Worm (Caenorhabditis elegans): Measurements from ENCODE around the gene hog-1.
A peak's percentile ranks its signal among the peaks of the same experiment; 100 is the strongest.

The hog-1 gene

DNA sequence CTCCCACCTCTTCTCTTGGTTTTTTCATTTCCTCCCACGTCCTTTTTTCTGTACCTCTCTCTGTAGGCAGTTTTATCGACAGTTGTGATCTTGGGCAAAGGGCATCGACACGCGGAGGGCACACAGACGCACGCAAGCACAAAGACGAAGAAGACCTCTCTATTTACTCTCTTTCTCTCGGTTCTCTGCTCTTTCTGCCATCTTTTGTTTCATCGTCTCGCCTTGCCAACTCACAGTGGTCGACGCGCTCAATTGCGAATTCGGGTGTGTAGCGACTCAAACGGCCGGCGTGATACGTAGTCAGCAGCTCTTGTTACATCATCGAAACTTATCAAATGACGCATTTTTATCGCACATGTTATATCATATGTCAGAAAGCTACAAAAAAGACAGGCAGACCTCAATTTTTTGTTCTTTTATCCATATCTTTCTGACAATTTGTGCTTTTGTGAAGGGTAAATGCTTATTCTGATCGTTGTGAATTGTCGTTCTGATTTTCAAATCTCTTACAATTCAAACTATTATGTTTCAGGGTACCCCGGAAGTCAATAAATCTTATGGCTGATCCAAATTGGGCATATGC, 12.9 kb downstream of the hog-1 start, which contains the start of gene puf-9 (continued):
- TF ChIP-seq nhr-76 (tag; optimal IDR thresholded peaks at IDR 0.05) (peak; percentile 78), ceh-20 (GFP tag; IDR thresholded peaks at IDR 0.05) (peak; percentile 98), tag-97 (GFP tag; IDR thresholded peaks at IDR 0.05) (no peak), spr-3 (GFP tag; optimal IDR thresholded peaks at IDR 0.05) (peak; percentile 86), egl-27 (tag; optimal IDR thresholded peaks at IDR 0.05) (no peak), lin-13 (GFP tag; optimal IDR thresholded peaks at IDR 0.05) (peak; percentile 99), hmg-1.1 (GFP tag; IDR thresholded peaks at IDR 0.05) (peak; percentile 99), nhr-48 (tag; optimal IDR thresholded peaks at IDR 0.05) (peak; percentile 96), lir-3 (tag; optimal IDR thresholded peaks at IDR 0.05) (no peak), lim-7 (GFP tag; IDR thresholded peaks at IDR 0.05) (peak; percentile 53; the same call in 1 of the 2 replicates), ceh-44 (GFP tag; IDR thresholded peaks at IDR 0.05) (peak; percentile 46; the same call in 1 of the 2 replicates), Y5F2A.4 (GFP tag; optimal IDR thresholded peaks at IDR 0.05) (peak; percentile 32), mes-2 (tag; optimal IDR thresholded peaks at IDR 0.05; ENCODE audit: poor library complexity, severe bottlenecking) (peak; percentile 96), egl-43 (GFP tag; IDR thresholded peaks at IDR 0.05) (peak; percentile 89), aly-2 (tag; optimal IDR thresholded peaks at IDR 0.05) (no peak), F10B5.3 (tag; optimal IDR thresholded peaks at IDR 0.05) (peak; percentile 74), arid-1 (GFP tag; conservative IDR thresholded peaks at IDR 0.05) (peak; percentile 94), mep-1 (tag; optimal IDR thresholded peaks at IDR 0.05) (peak; percentile 99), dmd-8 (GFP tag; IDR thresholded peaks at IDR 0.05) (0 out of 2 replicates have a peak, but pooled peaks have one; percentile 45), F37D6.2 (tag; optimal IDR thresholded peaks at IDR 0.05) (peak; percentile 96), nhr-77 (tag; optimal IDR thresholded peaks at IDR 0.05) (peak; percentile 99), fos-1 (tag; optimal IDR thresholded peaks at IDR 0.05) (peak; percentile 79), mxl-2 (GFP tag; conservative IDR thresholded peaks at IDR 0.05) (peak; percentile 84), nhr-42 (GFP tag; IDR thresholded peaks at IDR 0.05) (peak; percentile 96), madf-9 (GFP tag; conservative IDR thresholded peaks at IDR 0.05) (peak; percentile 96), D1046.2 (GFP tag; IDR thresholded peaks at IDR 0.05) (peak; percentile 90; the same call in 1 of the 2 replicates), ceh-82 (tag; optimal IDR thresholded peaks at IDR 0.05) (no peak), nhr-111 (GFP tag; optimal IDR thresholded peaks at IDR 0.05) (peak; percentile 72), saeg-2 (GFP tag; IDR thresholded peaks at IDR 0.05) (peak; percentile 98), ctbp-1 (GFP tag; IDR thresholded peaks at IDR 0.05) (peak; percentile 98), duxl-1 (tag; optimal IDR thresholded peaks at IDR 0.05; ENCODE audit: poor library complexity) (peak; percentile 74), mdl-1 (tag; optimal IDR thresholded peaks at IDR 0.05) (peak; percentile 95 to 99), zfp-2 (tag; optimal IDR thresholded peaks at IDR 0.05) (peak; percentile 99), daf-19 (GFP tag; conservative IDR thresholded peaks at IDR 0.05) (no peak)

DNA sequence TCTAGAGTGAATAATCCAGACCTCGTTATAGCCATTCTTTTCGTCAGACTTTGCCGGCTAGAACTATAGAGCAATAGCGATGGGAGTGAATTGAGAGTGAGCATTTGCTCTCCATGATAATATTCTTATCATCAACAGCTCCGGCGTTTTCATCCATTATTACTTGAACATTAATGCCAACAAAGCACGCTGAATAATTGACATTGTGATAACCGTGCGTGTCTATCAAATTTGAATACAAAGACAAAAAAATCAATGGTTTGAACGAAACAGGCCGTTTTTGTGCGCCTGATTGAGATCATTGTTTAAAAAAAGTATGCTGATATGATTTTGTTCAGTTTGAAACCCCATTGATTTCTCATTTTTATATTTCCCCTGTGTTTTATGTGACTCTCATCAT, 14.4 kb downstream of the hog-1 start, which contains the start of gene dct-11:
Gene dct-11 (minus strand): TSS at position 136 of the 400 bp plus-strand sequence.
- no peak for TF ChIP-seq fos-1 (tag; optimal IDR thresholded peaks at IDR 0.05)
- TF ChIP-seq dmd-8 (GFP tag; IDR thresholded peaks at IDR 0.05) = no peak
- no peak for TF ChIP-seq saeg-2 (GFP tag; IDR thresholded peaks at IDR 0.05)
- no peak for TF ChIP-seq pha-4 (GFP tag; IDR thresholded peaks at IDR 0.05)
- TF ChIP-seq pha-4 (tag; optimal IDR thresholded peaks at IDR 0.05) = no peak
- no peak for TF ChIP-seq R02D3.7 (tag; optimal IDR thresholded peaks at IDR 0.05)
- TF ChIP-seq F44E2.7 (GFP tag; IDR thresholded peaks at IDR 0.05) = no peak
- TF ChIP-seq Y75B8A.6 (GFP tag; IDR thresholded peaks at IDR 0.05) = no peak
- no peak for TF ChIP-seq spr-3 (GFP tag; optimal IDR thresholded peaks at IDR 0.05)
- peak; percentile 86 for TF ChIP-seq pqm-1 (tag; optimal IDR thresholded peaks at IDR 0.05)
- no peak for TF ChIP-seq ama-1 (optimal IDR thresholded peaks at IDR 0.05)
- TF ChIP-seq mep-1 (tag; optimal IDR thresholded peaks at IDR 0.05) = peak; percentile 8
- no peak for TF ChIP-seq T20F7.1 (GFP tag; optimal IDR thresholded peaks at IDR 0.05)
- no peak for TF ChIP-seq lsy-2 (tag; optimal IDR thresholded peaks at IDR 0.05)
- no peak for TF ChIP-seq mxl-3 (GFP tag; optimal IDR thresholded peaks at IDR 0.05)
- no peak for TF ChIP-seq ctbp-1 (GFP tag; IDR thresholded peaks at IDR 0.05)
- TF ChIP-seq nhr-111 (GFP tag; optimal IDR thresholded peaks at IDR 0.05) = no peak
- TF ChIP-seq hlh-11 (tag; optimal IDR thresholded peaks at IDR 0.05) = peak; percentile 72
- TF ChIP-seq daf-16 (GFP tag; optimal IDR thresholded peaks at IDR 0.05) = peak in 1 of 2 experiments; percentile 40
- TF ChIP-seq daf-16 (tag; optimal IDR thresholded peaks at IDR 0.05) = peak; percentile 72
- no peak for TF ChIP-seq mdt-29 (GFP tag; IDR thresholded peaks at IDR 0.05)
- TF ChIP-seq dpl-1 (GFP tag; optimal IDR thresholded peaks at IDR 0.05) = no peak
- TF ChIP-seq vab-7 (GFP tag; IDR thresholded peaks at IDR 0.05) = no peak
- no peak for TF ChIP-seq skn-1 (tag; optimal IDR thresholded peaks at IDR 0.05)
- no peak for TF ChIP-seq ceh-44 (GFP tag; IDR thresholded peaks at IDR 0.05)
